Worm (Caenorhabditis elegans) whole organism, L4 larva: ENCODE data around the gene stg-1.

Source experiments
- ZK546.5 ChIP-seq, 2 experiments: sonication (generic microtip); optimal IDR thresholded peaks; 2 replicates each; lab custom pipeline; 2017; ENCODE audit warnings: missing biosample characterization in 2 of 2, missing genetic modification characterization in 2 of 2
- ama-1 ChIP-seq: fragments of 150-350 bp; optimal IDR thresholded peaks from 2 replicates; lab custom pipeline; 2014; ENCODE audit warnings: inconsistent platforms, mixed read lengths
- spr-1 ChIP-seq: sonication (generic microtip); optimal IDR thresholded peaks from 2 replicates; lab custom pipeline; 2016; ENCODE audit warnings: mild to moderate bottlenecking, missing genetic modification characterization, missing compliant biosample characterization
- tra-1 ChIP-seq: fragments of 200-800 bp; sonication (Bioruptor generic); IDR thresholded peaks from 2 replicates; pipeline ENCODE4 v1.3.6; 2022; ENCODE audit warnings: missing genetic modification reagents, missing genetic modification characterization, missing compliant biosample characterization
- unc-62 ChIP-seq, 3 experiments: fragments of 150-350 bp in 1 of 3; sonication (generic microtip); optimal IDR thresholded peaks in 2 of 3; peaks in 1 of 3; 1 replicate in 1 of 3; 2 replicates in 2 of 3; lab custom pipeline; 2014 to 2017; ENCODE audit warnings: missing biosample characterization in 3 of 3, missing genetic modification characterization in 3 of 3, missing genetic modification reagents in 3 of 3, missing genotype in 1 of 3

DNA sequence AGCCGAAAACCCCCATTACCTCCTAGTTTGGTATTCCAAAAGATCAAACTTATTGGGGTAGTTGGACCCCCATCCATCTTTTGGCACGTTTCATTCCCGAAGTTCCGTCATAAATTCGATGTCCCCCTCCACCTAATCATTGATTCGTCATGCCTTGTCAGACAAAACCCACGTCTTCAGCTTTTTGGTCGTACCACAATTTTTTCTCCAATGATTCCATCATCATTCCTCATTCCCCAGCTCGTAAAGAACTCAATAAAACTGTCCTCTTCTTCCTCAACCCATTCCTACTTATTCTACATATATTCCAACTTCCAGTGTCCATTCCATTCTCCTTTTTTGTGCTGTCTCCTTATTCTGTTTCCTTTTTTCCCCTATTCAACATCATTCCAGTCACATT is 11.9 kb downstream of the stg-1 start, which contains the start of gene flp-4:
- no peak for TF ChIP-seq ama-1
- no peak for TF ChIP-seq ZK546.5 (tag; optimal IDR thresholded peaks at IDR 0.05; lab: Kevin White, UChicago)
- no peak for TF ChIP-seq unc-62 (GFP tag; optimal IDR thresholded peaks at IDR 0.05 in 1 of 2; lab: Kevin White, UChicago)
- TF ChIP-seq unc-62 (tag; optimal IDR thresholded peaks at IDR 0.05; lab: Kevin White, UChicago) = no peak
- TF ChIP-seq tra-1 (GFP tag; lab: Robert Waterston, UW) = no peak
- no peak for TF ChIP-seq spr-1 (tag; lab: Kevin White, UChicago)
